Worm (Caenorhabditis elegans) whole organism, L2 larva: ENCODE data around the gene clec-3.

Experiments
- C34F6.9 ChIP-seq: fragments of 150-350 bp; optimal IDR thresholded peaks from 2 replicates; lab custom pipeline; 2014; ENCODE audit warnings: missing biosample characterization, missing genetic modification characterization
- F13H6.1 ChIP-seq: sonication (generic microtip); optimal IDR thresholded peaks from 2 replicates; lab custom pipeline; 2016; ENCODE audit warnings: missing genetic modification characterization, missing compliant biosample characterization
- R02D3.7 ChIP-seq: fragments of 150-350 bp; optimal IDR thresholded peaks from 2 replicates; lab custom pipeline; 2014; ENCODE audit warnings: missing biosample characterization, missing genetic modification characterization
- aly-2 ChIP-seq: fragments of 150-350 bp; optimal IDR thresholded peaks from 2 replicates; lab custom pipeline; 2014; ENCODE audit warnings: missing biosample characterization, missing genetic modification characterization
- ama-1 ChIP-seq: fragments of 150-350 bp; optimal IDR thresholded peaks from 2 replicates; lab custom pipeline; 2018; ENCODE audit warnings: inconsistent platforms
- blmp-1 ChIP-seq: sonication (generic microtip); optimal IDR thresholded peaks from 2 replicates; lab custom pipeline; 2017; ENCODE audit warnings: missing genetic modification characterization, mild to moderate bottlenecking, missing compliant biosample characterization, antibody characterized with exemption, moderate library complexity; ENCODE audit not compliant: insufficient read depth
- ceh-82 ChIP-seq: fragments of 150-350 bp; optimal IDR thresholded peaks from 2 replicates; lab custom pipeline; 2014; ENCODE audit warnings: missing biosample characterization, missing genetic modification characterization
- crh-2 ChIP-seq: sonication (generic microtip); optimal IDR thresholded peaks from 2 replicates; lab custom pipeline; 2017; ENCODE audit warnings: missing biosample characterization, missing genetic modification characterization
- dmd-4 ChIP-seq: sonication (generic microtip); optimal IDR thresholded peaks from 2 replicates; lab custom pipeline; 2017; ENCODE audit warnings: missing biosample characterization, missing genetic modification characterization
- elt-1 ChIP-seq: fragments of 150-350 bp; optimal IDR thresholded peaks from 2 replicates; lab custom pipeline; 2014; ENCODE audit warnings: missing biosample characterization, missing genetic modification characterization
- elt-3 ChIP-seq: sonication (generic microtip); optimal IDR thresholded peaks from 2 replicates; lab custom pipeline; 2017; ENCODE audit warnings: missing biosample characterization, missing genetic modification characterization
- fos-1 ChIP-seq: fragments of 150-350 bp; optimal IDR thresholded peaks from 2 replicates; lab custom pipeline; 2014; ENCODE audit warnings: missing biosample characterization, missing genetic modification characterization
- gmeb-1 ChIP-seq: fragments of 150-350 bp; optimal IDR thresholded peaks from 2 replicates; lab custom pipeline; 2014; ENCODE audit warnings: missing biosample characterization, missing genetic modification characterization
- lin-11 ChIP-seq: fragments of 150-350 bp; sonication (generic microtip); optimal IDR thresholded peaks from 2 replicates; lab custom pipeline; 2014; ENCODE audit warnings: missing biosample characterization, missing genetic modification characterization, inconsistent platforms, mixed read lengths
- lin-13 ChIP-seq: fragments of 150-350 bp; optimal IDR thresholded peaks from 2 replicates; lab custom pipeline; 2014; ENCODE audit warnings: missing biosample characterization, missing genetic modification reagents, missing genetic modification characterization
- lin-39 ChIP-seq: fragments of 150-350 bp; optimal IDR thresholded peaks from 2 replicates; lab custom pipeline; 2014; ENCODE audit warnings: missing biosample characterization, missing genetic modification reagents, missing genetic modification characterization
- lsy-2 ChIP-seq, 2 experiments: fragments of 150-350 bp in 1 of 2; sonication (generic microtip) in 1 of 2; optimal IDR thresholded peaks; 2 replicates each; lab custom pipeline; 2014 to 2017; ENCODE audit warnings: missing biosample characterization in 2 of 2, missing genetic modification characterization in 2 of 2
- mbf-1 ChIP-seq: sonication (generic microtip); optimal IDR thresholded peaks from 2 replicates; lab custom pipeline; 2017; ENCODE audit warnings: missing biosample characterization, missing genetic modification characterization
- mdl-1 ChIP-seq, 2 experiments: fragments of 150-350 bp in 1 of 2; sonication (generic microtip) in 1 of 2; optimal IDR thresholded peaks; 2 replicates each; lab custom pipeline; 2017; ENCODE audit warnings: missing biosample characterization in 2 of 2, missing genetic modification characterization in 2 of 2
- nhr-10 ChIP-seq: sonication (generic microtip); optimal IDR thresholded peaks from 2 replicates; lab custom pipeline; 2017; ENCODE audit warnings: missing biosample characterization, missing genetic modification characterization
- nhr-11 ChIP-seq: fragments of 150-350 bp; optimal IDR thresholded peaks from 2 replicates; lab custom pipeline; 2014; ENCODE audit warnings: missing biosample characterization, missing genetic modification characterization
- nhr-23 ChIP-seq: fragments of 150-350 bp; optimal IDR thresholded peaks from 2 replicates; lab custom pipeline; 2014; ENCODE audit warnings: missing biosample characterization, missing genetic modification reagents, missing genetic modification characterization
- nhr-25 ChIP-seq: fragments of 150-350 bp; sonication (generic microtip); optimal IDR thresholded peaks from 3 replicates; lab custom pipeline; 2014; ENCODE audit warnings: missing biosample characterization, missing genetic modification characterization
- nhr-6 ChIP-seq: fragments of 150-350 bp; optimal IDR thresholded peaks from 2 replicates; lab custom pipeline; 2014; ENCODE audit warnings: missing biosample characterization, missing genetic modification characterization
- nhr-77 ChIP-seq: fragments of 150-350 bp; optimal IDR thresholded peaks from 2 replicates; lab custom pipeline; 2014; ENCODE audit warnings: missing biosample characterization, missing genetic modification characterization
- sem-4 ChIP-seq: fragments of 150-350 bp; optimal IDR thresholded peaks from 2 replicates; lab custom pipeline; 2014; ENCODE audit warnings: missing biosample characterization, missing genetic modification reagents, missing genetic modification characterization
- skn-1 ChIP-seq: sonication (generic microtip); optimal IDR thresholded peaks from 2 replicates; lab custom pipeline; 2017; ENCODE audit warnings: missing biosample characterization, missing genetic modification characterization
- sma-3 ChIP-seq: sonication (generic microtip); optimal IDR thresholded peaks from 2 replicates; lab custom pipeline; 2016; ENCODE audit warnings: missing genetic modification reagents, missing genetic modification characterization, missing compliant biosample characterization
- sma-9 ChIP-seq, 2 experiments: fragments of 150-350 bp in 1 of 2; sonication (generic microtip) in 1 of 2; optimal IDR thresholded peaks; 2 replicates each; lab custom pipeline; 2014 to 2016; ENCODE audit warnings: missing genetic modification characterization in 2 of 2, mild to moderate bottlenecking in 1 of 2, missing biosample characterization in 1 of 2, missing compliant biosample characterization in 1 of 2, missing genetic modification reagents in 1 of 2, moderate library complexity in 1 of 2
- unc-62 ChIP-seq: fragments of 150-350 bp; optimal IDR thresholded peaks from 2 replicates; lab custom pipeline; 2014; ENCODE audit warnings: missing biosample characterization, missing genetic modification reagents, missing genetic modification characterization
- zag-1 ChIP-seq: fragments of 150-350 bp; optimal IDR thresholded peaks from 2 replicates; lab custom pipeline; 2014; ENCODE audit warnings: missing biosample characterization, missing genetic modification characterization
- ztf-1 ChIP-seq: fragments of 200-800 bp; sonication (Bioruptor generic); conservative IDR thresholded peaks from 2 replicates; pipeline ENCODE4 v1.3.6; 2022; ENCODE audit warnings: missing genetic modification characterization, missing compliant biosample characterization
- ztf-11 ChIP-seq: sonication (generic microtip); optimal IDR thresholded peaks from 2 replicates; lab custom pipeline; 2017; ENCODE audit warnings: missing biosample characterization, missing genetic modification characterization
- ztf-4 ChIP-seq: fragments of 150-350 bp; optimal IDR thresholded peaks from 2 replicates; lab custom pipeline; 2014; ENCODE audit warnings: missing biosample characterization, missing genetic modification characterization

The clec-3 gene

DNA sequence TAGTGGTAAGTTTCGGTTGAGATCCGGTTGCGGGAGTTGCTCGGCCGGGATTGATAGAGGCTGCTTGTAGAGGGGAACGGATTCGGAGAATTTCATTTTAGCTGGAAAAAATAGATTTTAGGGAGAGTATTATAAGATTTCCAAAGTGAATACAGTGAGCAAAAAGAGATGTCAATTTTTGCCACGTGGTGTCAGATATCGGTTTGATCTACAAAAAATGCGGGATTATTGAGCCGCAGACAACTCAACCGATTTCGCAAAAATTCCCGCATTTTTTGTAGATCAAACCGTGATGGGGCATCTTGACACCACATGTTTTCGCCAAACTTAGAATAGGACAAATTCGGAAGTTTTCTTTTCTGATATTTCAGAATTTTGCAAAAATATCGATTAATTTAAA lies 34.5 kb upstream of the clec-3 start, which contains the start of gene lido-13:
TSS of gene lido-13 (minus strand) at position 101 of the 400 bp plus-strand sequence.
- TF ChIP-seq lin-13 (GFP tag; lab: Kevin White, UChicago) = no peak

DNA sequence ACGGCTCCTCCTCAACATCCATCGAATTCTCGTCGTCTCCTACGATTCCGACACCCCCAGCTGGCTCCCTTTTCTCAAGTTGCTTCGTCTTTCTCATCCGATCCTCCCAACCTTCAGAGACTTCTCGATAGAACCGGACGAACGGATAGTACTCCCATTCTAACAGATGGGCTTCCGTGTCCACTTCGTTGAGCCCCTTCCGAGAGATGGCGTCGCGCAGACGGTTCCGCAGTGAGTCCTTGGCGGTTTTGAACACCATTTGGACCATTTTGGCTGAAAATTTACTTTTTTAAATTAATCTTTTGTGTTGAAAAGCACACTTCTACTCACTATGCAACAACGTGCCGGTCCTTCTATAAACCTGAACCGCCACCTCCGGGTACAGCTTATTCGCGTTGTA lies 34.0 kb upstream of the clec-3 start:
- TF ChIP-seq R02D3.7 (tag; lab: Kevin White, UChicago) (no peak), lin-39 (no peak), ztf-4 (tag; lab: Kevin White, UChicago) (no peak), dmd-4 (no peak), aly-2 (tag; lab: Kevin White, UChicago) (no peak), mdl-1 (tag; optimal IDR thresholded peaks at IDR 0.05; lab: Kevin White, UChicago) (no peak)

DNA sequence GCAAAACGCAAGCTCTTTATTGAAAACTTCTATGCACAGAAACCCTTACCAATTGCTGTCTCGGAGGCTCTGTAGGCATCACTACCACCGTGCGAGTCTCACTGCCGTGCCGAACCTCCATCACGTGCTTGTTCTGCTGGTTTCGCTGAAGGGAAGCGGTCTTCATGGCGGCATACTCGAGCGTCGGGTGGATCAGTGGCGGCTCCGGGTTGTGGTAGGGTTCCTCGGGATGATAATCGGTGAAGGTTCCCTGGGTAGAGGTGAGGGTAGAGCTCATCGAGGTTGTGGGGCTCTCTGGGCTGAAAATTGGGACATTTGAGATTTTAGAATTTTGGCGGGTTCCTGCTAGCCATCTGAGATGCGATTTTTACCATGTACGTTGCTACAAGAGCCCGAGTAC lies 33.1 kb upstream of the clec-3 start:
- TF ChIP-seq unc-62 (GFP tag; lab: Kevin White, UChicago) = no peak
- TF ChIP-seq blmp-1 = no peak
- no peak for TF ChIP-seq elt-1 (tag; lab: Kevin White, UChicago)
- TF ChIP-seq lsy-2 (tag; optimal IDR thresholded peaks at IDR 0.05; lab: Kevin White, UChicago) = no peak
- no peak for TF ChIP-seq ama-1 (lab: Kevin White, UChicago)
- TF ChIP-seq ztf-1 (GFP tag; lab: Robert Waterston, UW) = no peak
- TF ChIP-seq ztf-11 (tag; lab: Kevin White, UChicago) = no peak
- no peak for TF ChIP-seq gmeb-1 (tag; lab: Kevin White, UChicago)
- TF ChIP-seq nhr-77 = no peak
- no peak for TF ChIP-seq lin-13 (GFP tag; lab: Kevin White, UChicago)
- TF ChIP-seq sma-3 = no peak
- no peak for TF ChIP-seq nhr-25 (tag; lab: Kevin White, UChicago)
- no peak for TF ChIP-seq nhr-6 (tag; lab: Kevin White, UChicago)
- TF ChIP-seq sem-4 (tag; lab: Kevin White, UChicago) = no peak
- TF ChIP-seq ztf-4 (tag; lab: Kevin White, UChicago) = no peak
- TF ChIP-seq crh-2 (tag; lab: Kevin White, UChicago) = no peak
- TF ChIP-seq nhr-11 (tag; lab: Kevin White, UChicago) = no peak
- no peak for TF ChIP-seq skn-1 (tag; lab: Kevin White, UChicago)
- TF ChIP-seq, all 48 proteins: peak for 0

DNA sequence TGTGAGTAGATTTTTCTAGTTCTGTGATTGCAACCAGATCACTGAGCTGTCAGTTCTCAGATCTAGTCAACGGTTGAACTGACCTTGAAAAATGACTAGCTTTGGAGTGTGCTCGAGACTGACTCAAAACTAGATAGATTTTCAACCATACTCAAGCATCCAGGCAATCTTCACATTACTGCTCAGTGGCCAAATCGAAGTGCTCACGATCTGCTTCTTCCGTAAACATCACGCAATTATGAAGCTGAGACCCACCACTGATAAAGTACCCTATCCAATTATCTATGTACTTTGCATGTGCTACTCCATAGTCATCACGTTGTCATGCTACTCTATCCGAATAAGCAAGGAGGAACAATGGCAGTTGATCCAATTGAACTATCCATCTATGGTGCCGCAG lies 31.6 kb upstream of the clec-3 start:
- TF ChIP-seq unc-62 (GFP tag; lab: Kevin White, UChicago) (no peak), elt-3 (tag; lab: Kevin White, UChicago) (no peak), nhr-10 (no peak), aly-2 (tag; lab: Kevin White, UChicago) (no peak), mbf-1 (tag; lab: Kevin White, UChicago) (no peak), ztf-4 (tag; lab: Kevin White, UChicago) (no peak)
- TF ChIP-seq, all 48 proteins: peak for 0

DNA sequence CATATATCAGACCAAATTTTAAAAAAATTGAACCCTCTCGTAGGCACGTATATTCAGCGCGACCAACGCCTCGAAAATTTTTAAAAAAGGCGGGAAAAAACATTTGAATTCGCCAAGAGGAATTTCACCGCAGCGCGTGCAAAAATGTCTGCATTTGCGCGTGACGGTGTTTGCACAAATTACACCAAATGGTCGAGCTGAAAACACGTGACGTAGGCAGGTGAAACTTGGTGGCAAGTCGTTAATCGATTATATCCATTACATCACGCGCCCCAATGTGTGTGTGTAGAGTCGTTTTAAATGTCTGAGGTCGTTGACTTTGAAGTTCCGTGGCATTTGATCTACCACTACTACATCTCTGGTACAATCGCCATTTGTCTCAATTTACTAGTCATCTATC lies 31.0 kb upstream of the clec-3 start, which contains the start of gene sri-31:
TSS of gene sri-31 (plus strand) at position 301 of the 400 bp plus-strand sequence.
- TF ChIP-seq nhr-23 (tag; lab: Kevin White, UChicago) = no peak
- TF ChIP-seq fos-1 (tag; lab: Kevin White, UChicago) = no peak
- TF ChIP-seq ama-1 (lab: Kevin White, UChicago) = no peak
- no peak for TF ChIP-seq ceh-82 (tag; lab: Kevin White, UChicago)
- no peak for TF ChIP-seq R02D3.7 (tag; lab: Kevin White, UChicago)
- TF ChIP-seq, all 48 proteins: peak for 0

DNA sequence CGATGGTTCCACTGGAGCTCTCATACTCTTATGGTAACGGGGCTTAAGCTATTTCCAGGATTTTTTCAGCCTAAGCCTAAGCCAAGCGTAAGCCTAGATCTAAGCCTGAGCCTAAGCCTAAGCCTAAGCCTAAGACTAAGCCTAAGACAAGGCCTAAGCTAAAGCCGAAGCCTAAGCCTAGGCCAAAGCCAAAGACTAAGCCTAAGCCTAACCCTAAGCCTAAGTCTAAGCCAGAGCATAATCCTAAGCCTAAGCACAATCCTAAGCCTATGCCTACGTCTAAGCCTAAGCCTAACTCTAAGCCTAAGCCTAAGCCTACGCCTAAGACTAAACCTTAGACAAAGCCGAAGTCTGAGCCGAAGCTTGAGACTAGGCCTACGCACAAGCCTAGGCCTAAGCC lies 29.3 kb upstream of the clec-3 start:
- TF ChIP-seq nhr-23 (tag; lab: Kevin White, UChicago) = no peak
- TF ChIP-seq F13H6.1 (tag; lab: Kevin White, UChicago) = no peak
- TF ChIP-seq lin-39 = no peak
- TF ChIP-seq zag-1 = no peak
- no peak for TF ChIP-seq C34F6.9 (tag; lab: Kevin White, UChicago)
- no peak for TF ChIP-seq aly-2 (tag; lab: Kevin White, UChicago)
- TF ChIP-seq ama-1 (lab: Kevin White, UChicago) = no peak
- TF ChIP-seq lin-11 (tag; lab: Kevin White, UChicago) = no peak
- TF ChIP-seq sma-9 (GFP tag; optimal IDR thresholded peaks at IDR 0.05; lab: Kevin White, UChicago) = no peak
- no peak for TF ChIP-seq sma-9 (tag; optimal IDR thresholded peaks at IDR 0.05; lab: Kevin White, UChicago)
